Fruit fly (Drosophila melanogaster): ENCODE data around the gene Nepl8.

Nepl8 gene

dm6 chr2L:16500469-16500868 is 12.5 kb downstream of the Nepl8 start:
- TF ChIP-seq hth (optimal IDR thresholded peaks at IDR 0.05) (no peak), dan (GFP tag; IDR thresholded peaks at IDR 0.05) (no peak; the same call in 1 of the 2 replicates), trh (GFP tag; optimal IDR thresholded peaks at IDR 0.05) (peak; percentile 65), CG11560 (tag; IDR thresholded peaks at IDR 0.05) (peak; percentile 80), ash1 (GFP tag; optimal IDR thresholded peaks at IDR 0.05) (peak; percentile 53), CG15696 (tag; optimal IDR thresholded peaks at IDR 0.05) (peak; percentile 88), CG10267 (tag; optimal IDR thresholded peaks at IDR 0.05) (peak; percentile 84), fd3F (GFP tag; optimal IDR thresholded peaks at IDR 0.05) (peak; percentile 82), sens-2 (GFP tag; IDR thresholded peaks at IDR 0.05) (peak; percentile 91), Jarid2 (GFP tag; optimal IDR thresholded peaks at IDR 0.05) (peak; percentile 44), grau (tag; optimal IDR thresholded peaks at IDR 0.05) (peak; percentile 98), Dbx (GFP tag; IDR thresholded peaks at IDR 0.05) (peak; percentile 83), Opbp (GFP tag; IDR thresholded peaks at IDR 0.05; ENCODE audit: partially characterized antibody) (no peak), CG9932 (GFP tag; IDR thresholded peaks at IDR 0.05) (peak; percentile 90), CG10979 (tag; optimal IDR thresholded peaks at IDR 0.05) (peak; percentile 91), CG34422 (GFP tag; IDR thresholded peaks at IDR 0.05) (peak; percentile 92), unpg (GFP tag; optimal IDR thresholded peaks at IDR 0.05) (peak; percentile 95), HLH3B (GFP tag; IDR thresholded peaks at IDR 0.05) (peak; percentile 96), knrl (GFP tag; IDR thresholded peaks at IDR 0.05; ENCODE audit: partially characterized antibody) (no peak), gfzf (GFP tag; optimal IDR thresholded peaks at IDR 0.05) (no peak), CG16815 (GFP tag; optimal IDR thresholded peaks at IDR 0.05) (peak; percentile 87), eyg (GFP tag; optimal IDR thresholded peaks at IDR 0.05) (peak; percentile 44), phol (tag; optimal IDR thresholded peaks at IDR 0.05) (peak; percentile 84), CG14441 (GFP tag; IDR thresholded peaks at IDR 0.05) (peak; percentile 91), NC2β (GFP tag; optimal IDR thresholded peaks at IDR 0.05) (peak; percentile 80), Xbp1 (GFP tag; optimal IDR thresholded peaks at IDR 0.05) (peak; percentile 89), sug (tag; optimal IDR thresholded peaks at IDR 0.05) (peak; percentile 79), ATbp (GFP tag; optimal IDR thresholded peaks at IDR 0.05) (peak; percentile 93), Sry-β (GFP tag; optimal IDR thresholded peaks at IDR 0.05) (no peak), otp (GFP tag; IDR thresholded peaks at IDR 0.05) (peak; percentile 94), ab (GFP tag; optimal IDR thresholded peaks at IDR 0.05) (peak; percentile 78), Dp (GFP tag; optimal IDR thresholded peaks at IDR 0.05) (no peak), btn (GFP tag; optimal IDR thresholded peaks at IDR 0.05) (peak; percentile 72), yki (optimal IDR thresholded peaks at IDR 0.05) (no peak), fd102C (GFP tag; optimal IDR thresholded peaks at IDR 0.05) (peak; percentile 62), Max (GFP tag; optimal IDR thresholded peaks at IDR 0.05) (peak; percentile 75), gce (GFP tag; IDR thresholded peaks at IDR 0.05) (peak; percentile 94), az2 (GFP tag; optimal IDR thresholded peaks at IDR 0.05) (peak; percentile 93), bcd (GFP tag; optimal IDR thresholded peaks at IDR 0.05) (peak; percentile 74), Hr51 (GFP tag; optimal IDR thresholded peaks at IDR 0.05) (peak; percentile 71 to 87), CG10431 (GFP tag; optimal IDR thresholded peaks at IDR 0.05) (peak; percentile 75), MBD-R2 (GFP tag; IDR thresholded peaks at IDR 0.05) (peak; percentile 77), CG11247 (GFP tag; IDR thresholded peaks at IDR 0.05) (peak; percentile 89), CG30431 (GFP tag; optimal IDR thresholded peaks at IDR 0.05) (peak; percentile 87), CG12071 (GFP tag; optimal IDR thresholded peaks at IDR 0.05) (peak; percentile 80), CG14667 (GFP tag; IDR thresholded peaks at IDR 0.05) (peak; percentile 92), sima (GFP tag; optimal IDR thresholded peaks at IDR 0.05) (peak; percentile 31), CG6683 (GFP tag; optimal IDR thresholded peaks at IDR 0.05) (peak; percentile 67), Vsx1 (GFP tag; optimal IDR thresholded peaks at IDR 0.05) (peak; percentile 78), CG10147 (GFP tag; optimal IDR thresholded peaks at IDR 0.05) (peak; percentile 65), corto (GFP tag; optimal IDR thresholded peaks at IDR 0.05) (no peak)

Measured in whole organism, embryonic.